Worm (Caenorhabditis elegans) whole organism, mixed stage, embryonic: ENCODE results near the gene C12D8.20.

Source experiments
- blmp-1 ChIP-seq: fragments of 150-350 bp; optimal IDR thresholded peaks from 2 replicates; lab custom pipeline; 2014; ENCODE audit warnings: missing biosample characterization, missing genetic modification characterization
- ceh-83 ChIP-seq: fragments of 200-800 bp; sonication (Bioruptor generic); optimal IDR thresholded peaks from 2 replicates; lab custom pipeline; 2018; ENCODE audit warnings: mild to moderate bottlenecking, missing genetic modification characterization, missing compliant biosample characterization
- ces-1 ChIP-seq: fragments of 150-350 bp; optimal IDR thresholded peaks from 2 replicates; lab custom pipeline; 2014; ENCODE audit warnings: missing biosample characterization, missing genetic modification reagents, missing genetic modification characterization
- hlh-1 ChIP-seq: fragments of 150-350 bp; optimal IDR thresholded peaks from 2 replicates; lab custom pipeline; 2014; ENCODE audit warnings: missing biosample characterization, missing genetic modification reagents, missing genetic modification characterization
- lin-32 ChIP-seq: fragments of 200-800 bp; sonication (Bioruptor generic); optimal IDR thresholded peaks from 2 replicates; lab custom pipeline; 2018; ENCODE audit warnings: mild to moderate bottlenecking, missing genetic modification characterization, missing compliant biosample characterization
- lsy-2 ChIP-seq: fragments of 150-350 bp; optimal IDR thresholded peaks from 2 replicates; lab custom pipeline; 2014; ENCODE audit warnings: missing biosample characterization, missing genetic modification characterization
- nhr-12 ChIP-seq: fragments of 150-350 bp; optimal IDR thresholded peaks from 2 replicates; lab custom pipeline; 2014; ENCODE audit warnings: missing biosample characterization, missing genetic modification characterization
- snpc-4 ChIP-seq: fragments of 150-350 bp; optimal IDR thresholded peaks from 2 replicates; lab custom pipeline; 2014; ENCODE audit warnings: missing biosample characterization, missing genetic modification characterization
- unc-39 ChIP-seq: fragments of 150-350 bp; optimal IDR thresholded peaks from 2 replicates; lab custom pipeline; 2014; ENCODE audit warnings: missing biosample characterization, missing genetic modification characterization
- unc-62 ChIP-seq: fragments of 150-350 bp; optimal IDR thresholded peaks from 2 replicates; lab custom pipeline; 2014; ENCODE audit warnings: missing biosample characterization, missing genetic modification reagents, missing genetic modification characterization

DNA sequence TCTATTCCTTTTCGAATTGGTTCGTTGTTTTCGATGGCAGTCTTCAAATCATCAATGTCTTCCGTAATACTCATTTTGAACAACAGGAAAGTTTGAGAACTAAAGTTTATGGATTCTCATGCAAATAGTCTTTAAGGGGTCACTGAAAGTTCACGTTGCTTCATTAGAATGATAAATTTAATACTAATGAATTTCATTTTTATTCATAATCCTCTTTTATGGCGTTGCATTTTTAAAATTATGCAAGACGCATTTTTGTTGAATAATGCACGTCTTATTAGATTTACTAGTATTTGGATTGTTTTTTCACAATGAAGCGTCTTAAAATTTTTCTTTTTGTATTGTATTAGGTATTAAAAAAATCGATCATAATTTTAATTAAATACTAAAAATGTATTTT lies 21.0 kb downstream of the C12D8.20 start, which contains the start of gene C12D8.9:
- TF ChIP-seq lin-32 (GFP tag; lab: Kevin White, UChicago) (no peak), hlh-1 (tag; lab: Kevin White, UChicago) (no peak), nhr-12 (no peak), unc-39 (no peak), ceh-83 (GFP tag; lab: Kevin White, UChicago) (no peak), unc-62 (GFP tag; lab: Kevin White, UChicago) (no peak), snpc-4 (no peak), ces-1 (no peak), lsy-2 (tag; lab: Kevin White, UChicago) (no peak), blmp-1 (tag; lab: Kevin White, UChicago) (no peak)
